Fruit fly (Drosophila melanogaster): Measurements from ENCODE around the gene CG10958.

DNA sequence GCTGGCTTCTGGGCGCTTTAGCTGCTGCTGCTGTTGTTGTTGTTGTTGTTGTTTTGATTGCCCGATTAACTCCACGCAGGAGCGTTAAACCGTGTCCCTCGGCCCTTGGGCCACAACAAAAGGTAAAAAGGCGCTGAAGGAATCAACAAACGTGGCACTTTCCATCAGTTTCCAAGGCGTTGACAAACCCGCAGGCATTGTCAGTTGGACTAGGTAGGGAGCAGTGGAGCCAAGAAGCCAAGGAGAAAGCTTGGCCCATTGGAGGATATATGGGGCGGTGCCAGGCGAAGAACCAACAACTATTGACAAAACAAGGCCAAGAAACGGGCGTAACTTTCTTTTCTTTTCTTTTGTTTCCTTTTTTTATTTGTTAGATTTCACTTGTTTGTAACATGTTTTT lies 45.0 kb upstream of the CG10958 start, which contains the start of gene CG2256:
- TF ChIP-seq CTCF (optimal IDR thresholded peaks at IDR 0.05) (no peak), CG8478 (optimal IDR thresholded peaks at IDR 0.05) (no peak)

Measured in S2 (cell line).